Worm (Caenorhabditis elegans) whole organism, midembryonic: ENCODE data around the gene C44C10.10.
A peak's percentile ranks its signal among the peaks of the same experiment; 100 is the strongest.

ENCODE experiments used
- T22C8.4 ChIP-seq: fragments of 200-800 bp; sonication (Bioruptor generic); IDR thresholded peaks from 2 replicates; pipeline ENCODE4 v1.3.6; 2022; ENCODE audit warnings: missing genetic modification characterization, missing compliant biosample characterization
- cog-1 ChIP-seq: sonication (generic microtip); optimal IDR thresholded peaks from 2 replicates; lab custom pipeline; 2016; ENCODE audit warnings: missing genetic modification characterization, missing compliant biosample characterization
- flt-1 ChIP-seq: fragments of 200-800 bp; sonication (Bioruptor generic); IDR thresholded peaks from 2 replicates; pipeline ENCODE4 v1.3.6; 2022; ENCODE audit warnings: missing genetic modification characterization, missing compliant biosample characterization
- klf-2 ChIP-seq: fragments of 200-800 bp; sonication (Bioruptor generic); conservative IDR thresholded peaks from 2 replicates; pipeline ENCODE4 v1.3.6; 2022; ENCODE audit warnings: missing genetic modification reagents, missing genetic modification characterization, missing compliant biosample characterization
- med-1 ChIP-seq: sonication (generic microtip); optimal IDR thresholded peaks from 2 replicates; lab custom pipeline; 2017; ENCODE audit warnings: missing genetic modification characterization, mild to moderate bottlenecking, missing compliant biosample characterization, antibody characterized with exemption, missing genetic modification reagents; ENCODE audit not compliant: insufficient read depth
- ref-1 ChIP-seq: fragments of 200-800 bp; sonication (Bioruptor generic); conservative IDR thresholded peaks from 2 replicates; pipeline ENCODE4 v1.3.6; 2022; ENCODE audit warnings: missing genetic modification reagents, missing genetic modification characterization, missing compliant biosample characterization
- tab-1 ChIP-seq: fragments of 200-800 bp; sonication (Bioruptor generic); IDR thresholded peaks from 2 replicates; pipeline ENCODE4 v1.3.6; 2022; ENCODE audit warnings: missing genetic modification characterization, missing compliant biosample characterization
- ztf-23 ChIP-seq: fragments of 200-800 bp; sonication (Bioruptor generic); IDR thresholded peaks from 2 replicates; pipeline ENCODE4 v1.3.6; 2022; ENCODE audit warnings: missing genetic modification reagents, missing genetic modification characterization, missing compliant biosample characterization
- ztf-29 ChIP-seq: fragments of 200-800 bp; sonication (Bioruptor generic); IDR thresholded peaks from 2 replicates; pipeline ENCODE4 v1.3.6; 2022; ENCODE audit warnings: missing genetic modification reagents, missing genetic modification characterization, missing compliant biosample characterization

Gene C44C10.10

DNA sequence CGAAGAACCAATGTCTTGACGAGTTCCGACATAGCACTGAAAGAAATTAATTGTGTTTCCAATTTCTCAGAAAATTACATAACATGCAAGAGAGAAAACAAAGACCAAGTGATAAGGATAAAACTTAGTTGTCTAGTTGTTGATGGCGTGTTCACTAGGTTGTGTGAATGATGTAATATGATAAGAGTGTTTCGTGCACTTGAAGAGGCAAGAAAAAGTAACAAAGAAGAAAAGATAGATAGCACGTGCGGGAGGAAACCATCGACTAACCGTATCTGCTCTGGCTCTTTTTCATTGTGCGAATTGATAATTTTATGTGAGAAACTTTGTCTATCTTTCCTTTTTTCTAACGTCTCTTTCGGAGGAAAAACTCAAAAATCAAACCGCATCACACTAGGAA is 28.5 kb upstream of the C44C10.10 start, which contains the start of gene sfxn-1.5:
Gene sfxn-1.5, minus strand, starts transcription at position 36 of the 400 bp plus-strand sequence.
- TF ChIP-seq flt-1 (GFP tag; lab: Robert Waterston, UW), result no peak
- no peak for TF ChIP-seq med-1 (GFP tag; lab: Kevin White, UChicago)
- TF ChIP-seq tab-1 (GFP tag; lab: Robert Waterston, UW), result no peak
- no peak for TF ChIP-seq ztf-29 (GFP tag; lab: Robert Waterston, UW)
- no peak for TF ChIP-seq cog-1
- TF ChIP-seq ztf-23 (GFP tag; lab: Robert Waterston, UW), result no peak
- TF ChIP-seq ref-1 (GFP tag; lab: Robert Waterston, UW), result no peak

DNA sequence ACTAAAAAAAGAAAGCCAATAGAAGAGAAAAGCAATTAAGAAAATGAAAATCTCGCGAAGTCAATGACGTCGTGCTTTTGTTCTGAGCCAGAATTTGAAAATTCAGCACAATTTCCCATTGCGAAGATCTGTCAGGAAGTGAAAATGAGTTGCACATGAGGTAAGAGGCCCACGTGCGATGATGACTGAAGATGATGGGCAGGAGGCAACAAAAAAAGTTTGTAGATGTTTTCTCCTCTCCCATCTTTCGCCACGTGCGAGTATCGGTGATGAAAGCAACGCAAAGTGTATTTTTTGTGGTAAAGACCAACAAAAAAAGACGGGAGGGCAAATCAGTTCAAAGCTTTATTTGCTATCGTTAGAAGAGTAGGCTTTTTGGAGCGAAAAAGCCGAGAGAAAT is 28.0 kb upstream of the C44C10.10 start:
- TF ChIP-seq klf-2 (GFP tag; lab: Robert Waterston, UW), result no peak
- TF ChIP-seq med-1 (GFP tag; lab: Kevin White, UChicago), result no peak
- TF ChIP-seq flt-1 (GFP tag; lab: Robert Waterston, UW), result no peak
- no peak for TF ChIP-seq ztf-29 (GFP tag; lab: Robert Waterston, UW)
- no peak for TF ChIP-seq T22C8.4 (GFP tag; lab: Robert Waterston, UW)
- no peak for TF ChIP-seq ref-1 (GFP tag; lab: Robert Waterston, UW)
- no peak for TF ChIP-seq ztf-23 (GFP tag; lab: Robert Waterston, UW)
- no peak for TF ChIP-seq cog-1
- no peak for TF ChIP-seq tab-1 (GFP tag; lab: Robert Waterston, UW)

DNA sequence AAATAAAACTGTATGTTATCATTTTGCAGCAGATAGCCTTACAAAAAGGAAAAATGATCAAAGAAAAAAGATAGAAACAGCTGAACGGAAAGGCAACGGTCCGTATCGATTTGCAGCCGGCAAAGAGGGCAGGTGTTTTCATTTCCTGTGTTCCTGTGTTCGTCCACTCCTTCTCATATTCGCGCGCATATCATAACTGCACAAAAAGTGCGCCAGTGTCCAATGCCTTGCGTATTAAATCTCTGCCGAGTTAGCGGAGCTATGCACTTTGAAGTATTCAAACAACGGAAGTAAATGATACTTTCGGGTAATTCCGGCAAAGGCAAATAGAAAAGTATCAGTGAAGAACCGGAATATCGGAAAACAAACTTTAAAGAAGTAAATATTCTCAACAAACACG is 27.6 kb upstream of the C44C10.10 start:
- TF ChIP-seq flt-1 (GFP tag; lab: Robert Waterston, UW), result 0 out of 2 replicates have a peak, but pooled peaks have one; percentile 52
- no peak for TF ChIP-seq klf-2 (GFP tag; lab: Robert Waterston, UW)
- TF ChIP-seq ztf-23 (GFP tag; lab: Robert Waterston, UW), result no peak
- TF ChIP-seq cog-1, result peak; percentile 32

DNA sequence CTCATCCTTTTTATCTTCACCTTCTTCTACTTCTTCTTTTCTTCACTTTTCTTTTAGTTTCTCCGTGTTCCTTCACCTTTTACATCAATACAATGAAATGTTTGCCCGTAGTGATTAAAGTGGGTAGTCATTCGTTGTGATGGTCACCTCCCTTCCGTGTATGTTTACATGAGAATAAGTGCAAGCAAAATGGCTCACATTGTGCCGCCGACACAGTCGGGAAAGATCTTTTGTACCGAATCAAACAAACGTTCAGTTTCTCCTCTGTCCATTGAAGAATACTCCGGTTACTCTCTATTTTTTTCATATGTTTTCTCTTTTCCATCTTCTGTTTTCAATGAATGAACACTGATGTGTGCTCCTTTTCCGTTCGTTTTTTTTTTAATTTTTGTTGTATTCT is 25.9 kb upstream of the C44C10.10 start:
- TF ChIP-seq ztf-29 (GFP tag; lab: Robert Waterston, UW), result no peak
- no peak for TF ChIP-seq ref-1 (GFP tag; lab: Robert Waterston, UW)
- no peak for TF ChIP-seq med-1 (GFP tag; lab: Kevin White, UChicago)
- no peak for TF ChIP-seq cog-1

DNA sequence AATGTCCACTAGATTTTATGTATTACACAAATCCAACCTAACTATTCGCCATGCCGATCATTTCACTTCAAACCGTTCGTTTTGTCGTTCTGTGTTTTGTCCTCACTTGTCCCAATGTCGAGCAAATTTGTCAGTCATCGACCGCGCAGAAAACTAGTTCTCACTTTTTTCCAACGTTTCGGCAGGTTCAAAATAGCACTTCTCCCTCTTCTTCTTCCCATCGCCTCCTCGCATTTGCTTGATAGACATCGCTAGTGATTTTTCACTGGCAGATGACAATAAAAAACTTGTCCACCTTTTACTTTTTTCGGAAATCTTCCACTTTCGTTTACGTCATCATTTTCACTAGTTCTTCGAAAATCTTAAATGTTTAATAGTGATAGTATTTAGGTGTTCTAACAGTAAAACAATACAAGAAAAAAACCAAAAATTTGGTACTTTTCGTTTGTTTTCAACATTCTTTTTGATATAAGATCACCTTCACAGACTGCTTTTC is 24.5 kb upstream of the C44C10.10 start:
- TF ChIP-seq T22C8.4 (GFP tag; lab: Robert Waterston, UW) (no peak), ztf-23 (GFP tag; lab: Robert Waterston, UW) (no peak), flt-1 (GFP tag; lab: Robert Waterston, UW) (no peak), tab-1 (GFP tag; lab: Robert Waterston, UW) (no peak), med-1 (GFP tag; lab: Kevin White, UChicago) (no peak)

ce11 chrX:11666545-11667177 is 23.5 kb upstream of the C44C10.10 start, which contains the start of gene noca-2:
noca-2 (plus strand) TSS chrX:11667127.
- TF ChIP-seq cog-1, result peak; percentile 46
- no peak for TF ChIP-seq ref-1 (GFP tag; lab: Robert Waterston, UW)

DNA sequence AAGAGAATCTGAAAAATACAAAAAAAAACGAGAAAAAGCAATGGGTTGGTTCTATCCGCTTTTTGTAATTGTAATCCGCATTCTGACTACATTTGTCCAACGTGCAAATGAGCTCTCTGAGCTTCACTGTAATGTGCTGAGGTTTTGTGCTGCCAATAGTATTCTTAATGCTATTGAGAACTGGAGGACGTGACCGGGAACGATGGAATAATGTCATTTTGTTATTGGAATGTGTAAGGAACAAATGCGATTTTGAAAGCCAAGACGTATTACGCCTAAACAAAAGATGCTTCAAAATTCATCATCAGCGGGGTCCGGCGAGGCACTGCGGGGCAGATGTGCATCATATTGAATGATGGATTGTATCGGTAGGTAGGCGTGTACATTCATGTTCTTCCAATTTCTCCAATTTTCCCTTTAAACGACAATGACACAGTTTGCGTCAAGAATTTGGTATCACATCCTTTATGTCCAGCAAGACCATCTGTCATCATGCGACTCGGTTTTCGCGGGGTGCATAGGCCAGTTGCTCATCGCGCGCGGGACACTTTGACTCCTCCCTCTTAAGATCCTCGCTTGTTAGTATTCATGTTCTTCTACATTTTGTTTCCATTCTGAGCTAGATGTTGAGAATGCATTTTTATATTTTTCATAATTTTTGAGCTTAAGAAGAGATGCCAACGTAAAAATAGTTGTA is 16.9 kb upstream of the C44C10.10 start:
- no peak for TF ChIP-seq med-1 (GFP tag; lab: Kevin White, UChicago)
- no peak for TF ChIP-seq cog-1
- no peak for TF ChIP-seq T22C8.4 (GFP tag; lab: Robert Waterston, UW)
- no peak for TF ChIP-seq tab-1 (GFP tag; lab: Robert Waterston, UW)
- no peak for TF ChIP-seq flt-1 (GFP tag; lab: Robert Waterston, UW)

DNA sequence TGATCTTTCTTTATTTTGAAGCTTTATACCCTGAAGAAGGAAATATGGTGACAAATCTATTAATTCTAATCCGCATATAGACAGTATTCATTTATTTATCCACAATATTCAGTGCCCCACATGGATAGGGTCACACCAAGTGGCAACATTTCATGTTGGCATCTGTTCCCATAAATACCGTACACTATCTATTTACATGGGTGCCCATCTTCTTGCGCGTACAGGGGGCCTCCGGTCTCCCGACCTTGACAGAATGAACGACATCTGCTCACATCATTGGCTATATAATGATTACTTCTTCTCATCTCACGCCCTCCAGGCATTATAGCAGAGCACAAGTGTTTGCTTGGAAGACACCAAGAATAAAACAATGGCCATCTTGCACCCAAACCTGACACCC is 14.5 kb upstream of the C44C10.10 start:
- peak; percentile 21 for TF ChIP-seq cog-1
- TF ChIP-seq tab-1 (GFP tag; lab: Robert Waterston, UW), result no peak

ce11 chrX:11679211-11679977 is 10.7 kb upstream of the C44C10.10 start:
- no peak for TF ChIP-seq ref-1 (GFP tag; lab: Robert Waterston, UW)
- no peak for TF ChIP-seq ztf-29 (GFP tag; lab: Robert Waterston, UW)
- TF ChIP-seq flt-1 (GFP tag; lab: Robert Waterston, UW), result no peak
- TF ChIP-seq med-1 (GFP tag; lab: Kevin White, UChicago), result no peak
- TF ChIP-seq tab-1 (GFP tag; lab: Robert Waterston, UW), result no peak
- no peak for TF ChIP-seq klf-2 (GFP tag; lab: Robert Waterston, UW)
- TF ChIP-seq ztf-23 (GFP tag; lab: Robert Waterston, UW), result no peak
- TF ChIP-seq cog-1, result no peak
- TF ChIP-seq T22C8.4 (GFP tag; lab: Robert Waterston, UW), result no peak

DNA sequence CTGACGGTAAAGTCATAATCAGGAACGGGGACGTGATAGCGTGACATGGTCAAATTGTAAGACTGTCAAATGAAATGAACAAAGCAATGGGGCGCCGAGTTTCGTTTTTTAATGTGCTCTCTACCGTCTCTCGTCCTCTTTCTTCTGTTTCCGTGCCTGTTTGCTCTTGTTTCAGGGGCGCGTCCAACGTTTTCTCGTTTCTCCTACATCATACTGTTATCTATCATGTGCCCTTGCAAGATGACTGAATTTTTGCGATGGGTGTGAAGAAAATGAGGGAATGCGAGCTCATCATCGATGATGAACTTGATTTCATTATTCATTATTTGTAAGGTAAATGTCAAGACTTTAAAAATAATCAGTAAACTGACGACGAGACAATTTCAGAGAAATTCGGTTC is 9.3 kb upstream of the C44C10.10 start, which contains the start of gene T04F8.7:
Gene T04F8.7, minus strand, starts transcription at position 130 of the 400 bp plus-strand sequence.
- TF ChIP-seq cog-1 (no peak), ztf-29 (GFP tag; lab: Robert Waterston, UW) (no peak), T22C8.4 (GFP tag; lab: Robert Waterston, UW) (no peak), tab-1 (GFP tag; lab: Robert Waterston, UW) (no peak), ref-1 (GFP tag; lab: Robert Waterston, UW) (no peak), med-1 (GFP tag; lab: Kevin White, UChicago) (no peak), ztf-23 (GFP tag; lab: Robert Waterston, UW) (no peak), klf-2 (GFP tag; lab: Robert Waterston, UW) (no peak), flt-1 (GFP tag; lab: Robert Waterston, UW) (no peak)
